Fruit fly (Drosophila melanogaster) whole organism, wandering third instar larva: ENCODE data around the gene CG43349.

Experiments used
- CG32264 ChIP-seq: fragments of 200-800 bp; sonication (Bioruptor generic); optimal IDR thresholded peaks from 2 replicates; lab custom pipeline; 2016; ENCODE audit warnings: missing biosample characterization, missing genetic modification characterization
- HLH106 ChIP-seq: fragments of 200-800 bp; optimal IDR thresholded peaks from 3 replicates; lab custom pipeline; 2019; ENCODE audit warnings: missing biosample characterization, mild to moderate bottlenecking, missing genetic modification characterization, moderate library complexity
- Hr78 ChIP-seq: fragments of >200 bp; optimal IDR thresholded peaks from 2 replicates; lab custom pipeline; 2017; ENCODE audit warnings: missing biosample characterization, missing genetic modification characterization
- Myc ChIP-seq: fragments of >200 bp; optimal IDR thresholded peaks from 2 replicates; lab custom pipeline; 2017
- N ChIP-seq: fragments of >200 bp; optimal IDR thresholded peaks from 2 replicates; lab custom pipeline; 2018; ENCODE audit warnings: missing biosample characterization, missing external identifiers, missing genetic modification characterization
- foxo ChIP-seq, 2 experiments: fragments of 200-800 bp; sonication (Bioruptor generic); optimal IDR thresholded peaks; 2 replicates in 1 of 2; 3 replicates in 1 of 2; lab custom pipeline; 2016 to 2017; ENCODE audit warnings: missing biosample characterization in 2 of 2, missing genetic modification characterization in 2 of 2
- woc ChIP-seq: sonication (Bioruptor generic); optimal IDR thresholded peaks from 2 replicates; lab custom pipeline; 2016; ENCODE audit warnings: missing biosample characterization, mild to moderate bottlenecking, missing genetic modification characterization

DNA sequence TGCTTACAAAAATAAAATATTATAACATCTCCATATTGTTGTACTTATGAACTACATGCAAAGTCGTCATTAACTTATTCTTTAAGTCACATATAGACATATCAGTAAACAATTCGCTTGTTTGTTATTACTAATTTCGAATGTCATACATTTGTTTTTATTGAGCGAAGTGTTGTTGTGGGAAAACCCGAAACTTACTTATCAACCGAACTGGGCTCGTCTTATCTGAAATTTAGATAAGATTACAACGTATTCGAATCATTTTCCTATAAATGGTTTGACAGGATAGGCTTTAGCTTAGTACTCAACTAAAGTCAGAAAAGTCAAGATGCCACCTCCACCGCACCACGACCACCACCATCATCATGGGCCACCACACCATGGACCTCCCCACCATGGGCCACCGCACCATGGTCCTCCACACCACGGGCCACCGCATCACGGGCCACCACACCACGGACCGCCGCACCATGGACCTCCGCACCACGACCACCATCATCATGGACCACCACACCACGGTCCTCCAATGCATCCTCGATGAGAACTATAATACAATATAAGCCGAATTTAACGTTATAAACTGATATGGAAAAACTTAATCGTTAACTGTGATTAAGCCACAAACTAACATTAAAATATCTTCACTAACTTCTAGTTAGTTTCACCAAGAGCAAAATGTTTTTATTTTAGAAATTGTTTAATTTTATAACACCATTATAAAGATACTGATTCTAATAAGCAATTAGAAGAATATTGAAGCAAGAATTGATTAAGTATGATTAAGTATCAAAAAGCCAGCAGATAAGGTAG is at the start of gene CG43349, which contains the start of gene CG5011:
- TF ChIP-seq Myc (no peak), CG32264 (GFP tag; lab: Kevin White, UChicago) (no peak), HLH106 (tag; lab: Kevin White, UChicago) (no peak), N (GFP tag; lab: Kevin White, UChicago) (no peak), Hr78 (GFP tag; lab: Kevin White, UChicago) (no peak), woc (no peak), foxo (GFP tag; optimal IDR thresholded peaks at IDR 0.05; lab: Kevin White, UChicago) (no peak)
